Worm (Caenorhabditis elegans) whole organism, early embryonic: Measurements from ENCODE around the gene mev-1.

Experiments used
- B0310.2 ChIP-seq: sonication (generic microtip); optimal IDR thresholded peaks from 2 replicates; lab custom pipeline; 2016; ENCODE audit warnings: mild to moderate bottlenecking, missing genetic modification characterization, missing compliant biosample characterization
- F13C5.2 ChIP-seq: sonication (generic microtip); optimal IDR thresholded peaks from 2 replicates; lab custom pipeline; 2017; ENCODE audit warnings: mild to moderate bottlenecking, missing genetic modification characterization, inconsistent platforms, missing compliant biosample characterization
- aly-1 ChIP-seq: sonication (generic microtip); optimal IDR thresholded peaks from 2 replicates; lab custom pipeline; 2016; ENCODE audit warnings: missing genetic modification characterization, missing compliant biosample characterization
- ama-1 ChIP-seq: fragments of 150-350 bp; optimal IDR thresholded peaks from 2 replicates; lab custom pipeline; 2014
- ceh-13 ChIP-seq: fragments of 200-800 bp; sonication (Bioruptor generic); optimal IDR thresholded peaks from 2 replicates; lab custom pipeline; 2018; ENCODE audit warnings: mild to moderate bottlenecking, missing genetic modification characterization, missing compliant biosample characterization
- ceh-36 ChIP-seq: sonication (generic microtip); optimal IDR thresholded peaks from 2 replicates; lab custom pipeline; 2016; ENCODE audit warnings: missing genetic modification characterization, inconsistent platforms, missing compliant biosample characterization
- ets-7 ChIP-seq: sonication (generic microtip); optimal IDR thresholded peaks from 2 replicates; lab custom pipeline; 2016; ENCODE audit warnings: missing genotype, missing genetic modification characterization, missing compliant biosample characterization
- flt-1 ChIP-seq: fragments of 200-800 bp; sonication (Bioruptor generic); IDR thresholded peaks from 2 replicates; pipeline ENCODE4 v1.3.6; 2022; ENCODE audit warnings: missing genetic modification characterization, missing compliant biosample characterization
- hmbx-1 ChIP-seq: sonication (generic microtip); optimal IDR thresholded peaks from 2 replicates; lab custom pipeline; 2016; ENCODE audit warnings: mild to moderate bottlenecking, missing genetic modification characterization, missing compliant biosample characterization
- hmg-4 ChIP-seq: fragments of 200-800 bp; sonication (Bioruptor generic); optimal IDR thresholded peaks from 2 replicates; lab custom pipeline; 2018; ENCODE audit warnings: mild to moderate bottlenecking, missing genetic modification characterization, missing compliant biosample characterization
- hnd-1 ChIP-seq: sonication (generic microtip); optimal IDR thresholded peaks from 2 replicates; lab custom pipeline; 2016; ENCODE audit warnings: missing genetic modification characterization, missing compliant biosample characterization
- pes-1 ChIP-seq: fragments of 200-800 bp; sonication (Bioruptor generic); IDR thresholded peaks from 2 replicates; pipeline ENCODE4 v1.3.6; 2022; ENCODE audit warnings: missing genetic modification reagents, missing genetic modification characterization, missing compliant biosample characterization
- scrt-1 ChIP-seq: fragments of 200-800 bp; sonication (Bioruptor generic); IDR thresholded peaks from 2 replicates; pipeline ENCODE4 v1.3.6; 2022; ENCODE audit warnings: missing genetic modification characterization, missing compliant biosample characterization
- sea-1 ChIP-seq: fragments of 200-800 bp; sonication (Bioruptor generic); conservative IDR thresholded peaks from 2 replicates; pipeline ENCODE4 v1.3.6; 2022; ENCODE audit warnings: missing genetic modification characterization, missing compliant biosample characterization
- tbx-11 ChIP-seq: fragments of 200-800 bp; sonication (Bioruptor generic); IDR thresholded peaks from 2 replicates; pipeline ENCODE4 v1.3.6; 2022; ENCODE audit warnings: missing genetic modification characterization, missing compliant biosample characterization
- tbx-37 ChIP-seq: fragments of 200-800 bp; sonication (Bioruptor generic); conservative IDR thresholded peaks from 2 replicates; pipeline ENCODE4 v1.3.6; 2022; ENCODE audit warnings: missing genetic modification reagents, missing genetic modification characterization, missing compliant biosample characterization
- tra-4 ChIP-seq: sonication (generic microtip); optimal IDR thresholded peaks from 2 replicates; lab custom pipeline; 2017; ENCODE audit warnings: missing genetic modification characterization, missing compliant biosample characterization

Gene mev-1

DNA sequence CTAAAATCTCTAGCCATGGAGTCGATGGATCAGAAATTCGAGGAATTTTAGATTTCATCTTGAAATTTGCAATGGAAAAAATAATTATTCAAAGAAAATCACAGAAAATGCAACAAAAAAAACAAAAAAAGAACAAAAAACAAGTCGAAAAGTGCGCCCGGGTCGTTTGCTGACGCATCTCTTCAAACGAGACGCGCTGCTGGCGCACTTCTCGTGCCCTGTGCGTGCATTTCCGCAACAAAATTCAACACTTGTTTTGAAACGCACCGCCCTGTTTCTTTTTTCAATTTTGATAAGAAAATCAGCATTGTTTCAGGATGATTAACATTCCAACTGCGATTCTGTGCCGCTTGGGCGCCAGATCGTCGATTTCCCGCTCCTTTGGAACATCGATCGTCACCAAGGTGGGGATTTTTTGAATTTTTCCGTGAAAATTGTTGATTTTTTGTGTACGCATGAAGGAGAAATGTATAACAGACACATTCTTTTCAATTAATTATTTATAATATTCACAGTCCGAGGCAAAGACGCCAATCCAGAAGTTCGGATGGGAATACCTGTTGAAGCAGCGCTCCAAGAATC lies at the start of gene mev-1, which contains the start of gene jmjd-4:
mev-1 (plus strand) TSS at position 317 of the 582 bp plus-strand sequence.
jmjd-4 (minus strand) TSS at position 58 of the 582 bp plus-strand sequence.
- TF ChIP-seq hnd-1 (tag; lab: Kevin White, UChicago) = no peak
- no peak for TF ChIP-seq aly-1 (tag; lab: Kevin White, UChicago)
- TF ChIP-seq ceh-36 = peak; percentile 23
- TF ChIP-seq ets-7 (tag; lab: Kevin White, UChicago) = no peak
- TF ChIP-seq hmg-4 = no peak
- no peak for TF ChIP-seq ama-1 (lab: Kevin White, UChicago)
- no peak for TF ChIP-seq B0310.2 (tag; lab: Kevin White, UChicago)
- no peak for TF ChIP-seq scrt-1 (GFP tag; lab: Robert Waterston, UW)
- no peak for TF ChIP-seq pes-1
- TF ChIP-seq ceh-13 (GFP tag; lab: Kevin White, UChicago) = no peak
- TF ChIP-seq sea-1 (GFP tag; lab: Robert Waterston, UW) = no peak
- TF ChIP-seq flt-1 (GFP tag; lab: Robert Waterston, UW) = peak; percentile 51; the same call in 1 of the 2 replicates
- no peak for TF ChIP-seq tra-4 (tag; lab: Kevin White, UChicago)
- 0 out of 2 replicates have a peak, but pooled peaks have one; percentile 40 for TF ChIP-seq tbx-11
- TF ChIP-seq F13C5.2 (tag; lab: Kevin White, UChicago) = peak; percentile 73
- TF ChIP-seq tbx-37 = no peak
- no peak for TF ChIP-seq hmbx-1 (tag; lab: Kevin White, UChicago)

DNA sequence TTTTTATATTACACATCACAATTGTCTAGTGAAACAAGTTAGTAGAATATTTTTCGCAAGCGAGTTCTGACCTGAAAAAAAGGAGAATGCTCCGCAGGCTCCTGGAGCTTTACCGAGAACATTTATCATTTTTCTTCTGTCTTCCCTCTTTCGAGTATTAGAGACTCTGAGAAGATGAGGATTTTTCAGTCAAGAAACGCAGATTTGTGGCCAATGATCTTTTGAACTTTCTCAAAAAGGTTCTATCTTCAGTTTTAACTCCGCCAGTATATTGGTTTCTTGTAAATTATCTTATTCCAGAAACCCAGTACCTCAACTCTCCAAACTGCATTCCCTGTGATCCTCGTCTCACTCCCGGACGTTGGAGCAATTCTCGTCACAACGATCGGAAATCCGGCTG lies 48.5 kb upstream of the mev-1 start, which contains the start of gene K10G9.2:
K10G9.2 (plus strand) TSS at position 301 of the 400 bp plus-strand sequence.
- TF ChIP-seq tbx-11 (no peak), B0310.2 (tag; lab: Kevin White, UChicago) (no peak), hnd-1 (tag; lab: Kevin White, UChicago) (no peak), ets-7 (tag; lab: Kevin White, UChicago) (no peak), sea-1 (GFP tag; lab: Robert Waterston, UW) (no peak), ceh-36 (no peak), flt-1 (GFP tag; lab: Robert Waterston, UW) (no peak), ceh-13 (GFP tag; lab: Kevin White, UChicago) (no peak), hmg-4 (no peak), F13C5.2 (tag; lab: Kevin White, UChicago) (no peak), tbx-37 (no peak), tra-4 (tag; lab: Kevin White, UChicago) (no peak), pes-1 (no peak), scrt-1 (GFP tag; lab: Robert Waterston, UW) (no peak), hmbx-1 (tag; lab: Kevin White, UChicago) (no peak), aly-1 (tag; lab: Kevin White, UChicago) (no peak)

DNA sequence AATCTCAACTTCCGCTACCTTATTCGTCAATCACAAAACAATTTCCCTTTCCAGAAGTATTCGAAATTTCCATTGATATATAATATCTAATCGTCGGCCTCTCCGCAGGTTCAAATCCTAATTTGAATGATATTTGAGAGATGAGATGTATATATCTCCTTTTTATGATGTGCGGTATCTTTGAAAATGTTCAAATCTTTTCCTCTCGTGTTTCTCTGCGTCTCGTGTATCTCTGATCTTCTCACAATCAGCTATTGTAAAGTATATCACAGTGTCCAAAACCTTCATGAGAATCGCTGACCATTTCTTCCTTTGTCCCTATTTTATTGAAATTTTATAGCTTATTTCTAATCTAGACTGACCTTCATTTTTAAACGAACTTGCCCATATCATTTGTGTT lies 44.3 kb upstream of the mev-1 start:
- TF ChIP-seq ets-7 (tag; lab: Kevin White, UChicago) = no peak
- TF ChIP-seq tbx-37 = no peak
- TF ChIP-seq hmbx-1 (tag; lab: Kevin White, UChicago) = no peak
- no peak for TF ChIP-seq F13C5.2 (tag; lab: Kevin White, UChicago)
- TF ChIP-seq hnd-1 (tag; lab: Kevin White, UChicago) = no peak
- TF ChIP-seq ceh-36 = no peak
- TF ChIP-seq pes-1 = no peak
- TF ChIP-seq tra-4 (tag; lab: Kevin White, UChicago) = no peak
- no peak for TF ChIP-seq tbx-11
- no peak for TF ChIP-seq sea-1 (GFP tag; lab: Robert Waterston, UW)
- no peak for TF ChIP-seq B0310.2 (tag; lab: Kevin White, UChicago)
- TF ChIP-seq ama-1 (lab: Kevin White, UChicago) = no peak
- no peak for TF ChIP-seq hmg-4
- TF ChIP-seq aly-1 (tag; lab: Kevin White, UChicago) = no peak
- TF ChIP-seq ceh-13 (GFP tag; lab: Kevin White, UChicago) = no peak
- TF ChIP-seq scrt-1 (GFP tag; lab: Robert Waterston, UW) = no peak
- no peak for TF ChIP-seq flt-1 (GFP tag; lab: Robert Waterston, UW)

DNA sequence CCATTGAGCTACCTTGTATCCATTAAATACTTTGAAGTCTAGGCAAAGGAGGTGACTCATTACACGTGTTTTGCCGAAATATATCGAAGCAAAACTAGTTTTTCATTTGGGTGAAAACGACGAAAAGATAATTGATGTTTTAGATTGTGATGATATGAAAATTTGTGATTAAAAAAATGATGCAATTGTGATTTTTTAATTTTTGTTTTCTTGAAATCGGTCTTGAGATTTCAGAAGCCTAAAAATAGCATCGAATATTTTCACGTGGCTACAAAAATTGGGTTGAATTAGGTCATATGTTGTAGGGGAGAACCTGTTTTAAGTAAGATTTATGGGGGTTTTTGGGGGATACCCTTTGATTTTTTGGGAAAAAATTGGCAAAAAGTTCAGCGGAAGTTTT lies 43.5 kb upstream of the mev-1 start:
- TF ChIP-seq hnd-1 (tag; lab: Kevin White, UChicago) = no peak
- no peak for TF ChIP-seq aly-1 (tag; lab: Kevin White, UChicago)
- TF ChIP-seq ama-1 (lab: Kevin White, UChicago) = no peak
- TF ChIP-seq tra-4 (tag; lab: Kevin White, UChicago) = no peak
- TF ChIP-seq F13C5.2 (tag; lab: Kevin White, UChicago) = no peak
- no peak for TF ChIP-seq ets-7 (tag; lab: Kevin White, UChicago)
- no peak for TF ChIP-seq pes-1
- no peak for TF ChIP-seq ceh-13 (GFP tag; lab: Kevin White, UChicago)
- no peak for TF ChIP-seq flt-1 (GFP tag; lab: Robert Waterston, UW)
- no peak for TF ChIP-seq tbx-37
- no peak for TF ChIP-seq B0310.2 (tag; lab: Kevin White, UChicago)
- TF ChIP-seq sea-1 (GFP tag; lab: Robert Waterston, UW) = no peak
- no peak for TF ChIP-seq hmbx-1 (tag; lab: Kevin White, UChicago)

DNA sequence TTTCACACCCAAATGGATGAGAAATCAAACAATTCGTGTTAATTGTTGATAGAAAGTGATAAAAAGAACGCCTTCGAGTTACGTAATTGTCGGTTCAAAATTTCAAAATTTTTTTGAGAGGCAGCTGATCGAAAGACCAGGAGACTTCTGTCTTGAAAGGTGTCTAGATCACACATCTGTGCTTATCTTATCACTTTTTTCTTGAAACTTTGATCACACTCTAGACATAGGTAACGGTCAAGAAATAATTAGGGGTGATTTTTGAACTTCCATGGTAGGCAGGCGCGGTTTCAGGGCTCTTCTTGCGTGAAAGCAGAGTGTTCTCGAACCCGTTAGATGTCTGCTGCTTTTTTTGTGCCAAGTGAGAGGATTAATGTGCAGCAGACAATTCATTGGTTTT lies 40.7 kb upstream of the mev-1 start:
- TF ChIP-seq tbx-37 (no peak), ceh-13 (GFP tag; lab: Kevin White, UChicago) (no peak), ets-7 (tag; lab: Kevin White, UChicago) (no peak)

DNA sequence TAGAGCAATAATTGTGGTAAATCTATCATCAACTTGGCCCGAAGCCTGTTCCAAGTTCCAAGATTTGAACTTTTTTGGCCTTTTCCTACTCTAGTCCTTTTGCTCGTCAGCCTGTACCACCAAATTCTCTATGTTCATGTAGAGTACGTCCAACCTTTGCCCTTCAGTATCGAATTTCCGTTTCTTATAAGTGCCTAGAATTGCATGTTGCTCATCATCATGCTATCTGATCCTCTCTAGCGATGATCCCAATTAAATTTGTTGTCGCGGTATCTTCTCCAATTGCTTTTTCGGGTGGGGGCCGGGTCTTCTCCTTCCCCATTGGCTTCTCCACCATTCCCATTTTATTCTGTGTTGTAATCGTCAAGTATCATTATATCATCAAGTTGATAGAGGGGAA lies 40.1 kb upstream of the mev-1 start:
- TF ChIP-seq tra-4 (tag; lab: Kevin White, UChicago) = no peak
- TF ChIP-seq B0310.2 (tag; lab: Kevin White, UChicago) = no peak
- TF ChIP-seq aly-1 (tag; lab: Kevin White, UChicago) = no peak
- TF ChIP-seq hnd-1 (tag; lab: Kevin White, UChicago) = no peak

ce11 chrIII:10294837-10295236 lies 39.2 kb upstream of the mev-1 start, which contains the start of gene vglu-2:
TSS of gene vglu-2 (plus strand) at chrIII:10295137.
- TF ChIP-seq pes-1 = no peak
- no peak for TF ChIP-seq aly-1 (tag; lab: Kevin White, UChicago)
- no peak for TF ChIP-seq scrt-1 (GFP tag; lab: Robert Waterston, UW)
- TF ChIP-seq ama-1 (lab: Kevin White, UChicago) = no peak
- TF ChIP-seq F13C5.2 (tag; lab: Kevin White, UChicago) = no peak
- no peak for TF ChIP-seq tbx-11
- TF ChIP-seq ceh-13 (GFP tag; lab: Kevin White, UChicago) = no peak
- no peak for TF ChIP-seq ceh-36
